Worm (Caenorhabditis elegans) whole organism, young adult: ENCODE measurements around the gene gakh-1.

Experiments used
- nfya-2 ChIP-seq: fragments of 200-800 bp; sonication (Bioruptor generic); IDR thresholded peaks from 2 replicates; pipeline ENCODE4 v1.3.6; 2022; ENCODE audit warnings: missing genetic modification reagents, missing genetic modification characterization, missing compliant biosample characterization
- tbx-9 ChIP-seq: sonication (generic microtip); optimal IDR thresholded peaks from 2 replicates; lab custom pipeline; 2016; ENCODE audit warnings: borderline replicate concordance, missing genetic modification characterization, inconsistent platforms, missing compliant biosample characterization

- TF ChIP-seq nfya-2 (GFP tag; lab: Robert Waterston, UW) (no peak), tbx-9 (tag; lab: Kevin White, UChicago) (no peak)
Observed at ce11 chrX:5773471-5773870, 8.8 kb upstream of the gakh-1 start, which contains the start of gene sym-3.
